Worm (Caenorhabditis elegans): ENCODE measurements around the gene sra-6.

DNA sequence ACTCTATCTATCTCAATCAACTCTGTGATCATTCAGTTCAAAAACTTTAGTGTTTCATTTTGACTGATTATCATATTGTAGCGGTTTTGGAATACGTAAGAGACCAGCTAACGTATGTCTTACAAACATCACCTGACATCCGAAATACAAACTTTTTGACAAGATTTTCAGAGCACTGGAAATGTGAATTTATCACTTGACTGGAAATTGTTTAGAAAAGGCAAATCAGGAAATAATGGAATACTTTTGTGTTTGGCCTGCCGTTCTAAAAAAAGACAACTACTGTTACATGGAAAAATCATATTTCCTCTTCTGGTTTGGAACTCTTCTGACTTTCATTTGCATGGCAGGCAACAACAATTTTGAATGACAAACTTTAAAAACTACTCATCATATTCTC, 918 bp upstream of the sra-6 start, which contains the start of gene F35H8.12:
- no peak for TF ChIP-seq dmd-4 (tag; optimal IDR thresholded peaks at IDR 0.05; ENCODE audit: borderline replicate concordance)
- no peak for TF ChIP-seq ets-4 (tag; optimal IDR thresholded peaks at IDR 0.05)
- TF ChIP-seq nhr-232 (tag; optimal IDR thresholded peaks at IDR 0.05): no peak
- TF ChIP-seq nhr-11 (tag; optimal IDR thresholded peaks at IDR 0.05): no peak
- no peak for TF ChIP-seq lin-11 (tag; optimal IDR thresholded peaks at IDR 0.05)
- TF ChIP-seq ama-1 (optimal IDR thresholded peaks at IDR 0.05): no peak
- TF ChIP-seq pqm-1 (tag; optimal IDR thresholded peaks at IDR 0.05): no peak
- TF ChIP-seq fax-1 (tag; optimal IDR thresholded peaks at IDR 0.05): no peak
- TF ChIP-seq unc-3 (GFP tag; conservative IDR thresholded peaks at IDR 0.05): no peak
- TF ChIP-seq unc-3 (tag; optimal IDR thresholded peaks at IDR 0.05): no peak
